Worm (Caenorhabditis elegans) whole organism, late embryonic: ENCODE data around the gene aagr-3.

Source experiments
- C08G9.2 ChIP-seq: sonication (generic microtip); optimal IDR thresholded peaks from 2 replicates; lab custom pipeline; 2016; ENCODE audit warnings: mild to moderate bottlenecking, missing genetic modification characterization, moderate library complexity, missing compliant biosample characterization
- T23F11.4 ChIP-seq: fragments of 200-800 bp; sonication (Bioruptor generic); optimal IDR thresholded peaks from 2 replicates; lab custom pipeline; 2018; ENCODE audit warnings: mild to moderate bottlenecking, missing genetic modification characterization, missing compliant biosample characterization
- ama-1 ChIP-seq: fragments of 150-350 bp; optimal IDR thresholded peaks from 2 replicates; lab custom pipeline; 2014
- ceh-34 ChIP-seq: sonication (generic microtip); optimal IDR thresholded peaks from 2 replicates; lab custom pipeline; 2016; ENCODE audit warnings: mild to moderate bottlenecking, missing genetic modification characterization, missing compliant biosample characterization
- elt-2 ChIP-seq: sonication (generic microtip); optimal IDR thresholded peaks from 2 replicates; lab custom pipeline; 2016; ENCODE audit warnings: missing genetic modification reagents, missing genetic modification characterization, missing compliant biosample characterization
- hlh-13 ChIP-seq: fragments of 200-800 bp; sonication (Bioruptor generic); optimal IDR thresholded peaks from 2 replicates; lab custom pipeline; 2018; ENCODE audit warnings: mild to moderate bottlenecking, missing genetic modification characterization, missing compliant biosample characterization
- hlh-15 ChIP-seq: sonication (generic microtip); optimal IDR thresholded peaks from 2 replicates; lab custom pipeline; 2016; ENCODE audit warnings: missing genetic modification characterization, missing compliant biosample characterization
- nhr-11 ChIP-seq: fragments of 150-350 bp; optimal IDR thresholded peaks from 2 replicates; lab custom pipeline; 2014; ENCODE audit warnings: missing biosample characterization, missing genetic modification characterization
- pha-4 ChIP-seq: fragments of 150-350 bp; optimal IDR thresholded peaks from 2 replicates; lab custom pipeline; 2018; ENCODE audit warnings: missing biosample characterization, missing genetic modification reagents, missing genetic modification characterization
- pqm-1 ChIP-seq: sonication (generic microtip); optimal IDR thresholded peaks from 2 replicates; lab custom pipeline; 2016; ENCODE audit warnings: missing genetic modification characterization, missing compliant biosample characterization
- rnt-1 ChIP-seq: sonication (generic microtip); optimal IDR thresholded peaks from 2 replicates; lab custom pipeline; 2016; ENCODE audit warnings: missing genetic modification characterization, missing compliant biosample characterization
- sox-4 ChIP-seq: sonication (generic microtip); optimal IDR thresholded peaks from 2 replicates; lab custom pipeline; 2017; ENCODE audit warnings: mild to moderate bottlenecking, missing genetic modification characterization, inconsistent platforms, missing compliant biosample characterization
- ttx-3 ChIP-seq: sonication (generic microtip); optimal IDR thresholded peaks from 2 replicates; lab custom pipeline; 2016; ENCODE audit warnings: missing genetic modification reagents, missing genetic modification characterization, missing compliant biosample characterization
- unc-3 ChIP-seq, 2 experiments: fragments of 200-800 bp in 1 of 2; sonication (Bioruptor generic) in 1 of 2; sonication (generic microtip) in 1 of 2; conservative IDR thresholded peaks in 1 of 2; optimal IDR thresholded peaks in 1 of 2; 2 replicates each; pipeline versions ENCODE4 v1.3.6 to Lab custom; 2016 to 2022; ENCODE audit warnings: missing compliant biosample characterization in 2 of 2, missing genetic modification characterization in 2 of 2, missing genetic modification reagents in 1 of 2

DNA sequence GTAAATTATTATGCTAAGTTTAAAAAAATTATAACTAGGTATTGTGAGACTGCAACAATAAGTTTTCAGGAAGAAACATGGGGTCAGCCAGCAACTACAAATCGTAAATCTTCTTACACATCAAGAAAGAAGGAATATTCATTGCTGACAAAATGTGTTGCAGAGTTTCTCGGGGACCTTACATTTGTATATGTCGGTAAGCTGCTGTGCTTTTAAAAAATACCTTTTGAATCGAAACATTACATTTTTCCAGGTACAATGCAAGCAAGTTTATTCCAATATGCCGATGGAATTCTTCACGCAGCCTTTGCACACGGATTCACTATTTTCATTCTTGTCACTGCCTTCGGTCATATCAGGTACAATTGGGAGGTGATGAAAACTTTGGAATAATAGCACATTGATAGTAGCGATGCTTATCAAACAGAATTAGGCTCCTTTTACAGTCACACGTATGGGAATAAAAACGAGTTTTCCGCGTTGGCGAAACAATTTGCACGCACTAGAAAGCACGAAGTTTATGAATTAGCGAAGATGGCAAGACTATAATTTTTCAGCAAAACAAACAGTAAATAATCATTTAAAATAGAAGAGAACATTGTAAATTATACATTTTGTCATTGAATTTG is 8.9 kb upstream of the aagr-3 start:
- no peak for TF ChIP-seq hlh-15 (tag; lab: Kevin White, UChicago)
- no peak for TF ChIP-seq elt-2
- no peak for TF ChIP-seq rnt-1 (tag; lab: Kevin White, UChicago)
- no peak for TF ChIP-seq ama-1 (lab: Kevin White, UChicago)
- no peak for TF ChIP-seq C08G9.2 (tag; lab: Kevin White, UChicago)
- TF ChIP-seq sox-4 (tag; lab: Kevin White, UChicago) = no peak
- TF ChIP-seq pha-4 = no peak
- no peak for TF ChIP-seq hlh-13
- no peak for TF ChIP-seq unc-3 (GFP tag; conservative IDR thresholded peaks at IDR 0.05; lab: Robert Waterston, UW)
- TF ChIP-seq unc-3 (tag; optimal IDR thresholded peaks at IDR 0.05; lab: Kevin White, UChicago) = no peak
- no peak for TF ChIP-seq ttx-3 (tag; lab: Kevin White, UChicago)
- no peak for TF ChIP-seq nhr-11 (tag; lab: Kevin White, UChicago)
- TF ChIP-seq pqm-1 (tag; lab: Kevin White, UChicago) = no peak
- no peak for TF ChIP-seq T23F11.4
- no peak for TF ChIP-seq ceh-34
